Worm (Caenorhabditis elegans) whole organism, L3 larva: ENCODE data around the gene pgp-11.

Source experiments
- fos-1 ChIP-seq: fragments of 150-350 bp; optimal IDR thresholded peaks from 2 replicates; lab custom pipeline; 2014; ENCODE audit warnings: missing biosample characterization, missing genetic modification characterization
- nfya-1 ChIP-seq: sonication (generic microtip); optimal IDR thresholded peaks from 2 replicates; lab custom pipeline; 2017; ENCODE audit warnings: missing genetic modification characterization, mild to moderate bottlenecking, missing compliant biosample characterization, antibody characterized with exemption, moderate library complexity; ENCODE audit not compliant: insufficient read depth
- nhr-12 ChIP-seq: fragments of 150-350 bp; optimal IDR thresholded peaks from 2 replicates; lab custom pipeline; 2014; ENCODE audit warnings: missing biosample characterization, missing genetic modification characterization

ce11 chrII:8050477-8050876 is 46.4 kb upstream of the pgp-11 start, which contains the start of gene mtre-1:
- TF ChIP-seq nhr-12 (tag; lab: Kevin White, UChicago) = no peak
- TF ChIP-seq nfya-1 = no peak
- no peak for TF ChIP-seq fos-1 (tag; lab: Kevin White, UChicago)
